Fruit fly (Drosophila melanogaster): ENCODE data around the gene Ziz.

Gene Ziz

DNA sequence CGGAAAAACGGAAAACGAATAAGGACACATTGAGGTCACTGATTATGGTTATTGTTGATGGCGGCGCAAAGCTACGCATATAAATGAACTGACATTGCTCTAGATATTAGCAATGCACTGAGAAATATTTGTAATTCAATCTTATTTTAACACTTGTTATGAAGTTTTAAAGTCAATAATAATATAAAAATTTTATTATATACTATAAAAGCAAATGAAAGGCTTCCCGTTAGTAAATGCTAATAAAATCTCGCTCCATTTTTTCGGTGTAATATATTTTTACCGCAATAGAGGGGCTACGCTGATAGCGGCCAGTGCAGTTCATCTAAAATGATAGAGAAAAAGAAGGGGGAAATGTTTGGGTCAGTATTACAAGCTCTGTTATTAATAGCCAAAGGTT is 4.2 kb downstream of the Ziz start (continued):
- peak; percentile 38 for TF ChIP-seq Nf-YC (tag; optimal IDR thresholded peaks at IDR 0.05)
- peak; percentile 68 for TF ChIP-seq seq (GFP tag; IDR thresholded peaks at IDR 0.05)
- TF ChIP-seq CG10431 (GFP tag; optimal IDR thresholded peaks at IDR 0.05), result no peak
- TF ChIP-seq CG18011 (GFP tag; optimal IDR thresholded peaks at IDR 0.05), result no peak
- peak; percentile 40 for TF ChIP-seq tio (GFP tag; optimal IDR thresholded peaks at IDR 0.05)
- no peak for TF ChIP-seq disco-r (GFP tag; optimal IDR thresholded peaks at IDR 0.05)
- TF ChIP-seq Hr51 (GFP tag; optimal IDR thresholded peaks at IDR 0.05), result peak in 1 of 2 experiments; percentile 73
- TF ChIP-seq E2f1 (GFP tag; IDR thresholded peaks at IDR 0.05), result peak; percentile 72
- no peak for TF ChIP-seq slp2 (GFP tag; optimal IDR thresholded peaks at IDR 0.05)
- no peak for TF ChIP-seq rib (GFP tag; IDR thresholded peaks at IDR 0.05)
- peak; percentile 10 for TF ChIP-seq kah (GFP tag; optimal IDR thresholded peaks at IDR 0.05)
- no peak for TF ChIP-seq tna (GFP tag; IDR thresholded peaks at IDR 0.05; ENCODE audit: partially characterized antibody)
- peak; percentile 37 for TF ChIP-seq Hr3 (GFP tag; optimal IDR thresholded peaks at IDR 0.05)
- TF ChIP-seq pb (GFP tag; optimal IDR thresholded peaks at IDR 0.05), result no peak
- TF ChIP-seq Six4 (GFP tag; optimal IDR thresholded peaks at IDR 0.05), result peak; percentile 42
- TF ChIP-seq phol (tag; optimal IDR thresholded peaks at IDR 0.05), result peak; percentile 71
- peak; percentile 49 for TF ChIP-seq CoRest (tag; optimal IDR thresholded peaks at IDR 0.05)
- peak; percentile 57; the same call in 2 of the 3 replicates for TF ChIP-seq tgo (GFP tag; IDR thresholded peaks at IDR 0.05)
- peak; percentile 71 for TF ChIP-seq Atf6 (GFP tag; IDR thresholded peaks at IDR 0.05)
- TF ChIP-seq CG11247 (GFP tag; IDR thresholded peaks at IDR 0.05), result peak; percentile 37; the same call in 1 of the 2 replicates
- TF ChIP-seq CG32767 (GFP tag; IDR thresholded peaks at IDR 0.05), result peak; percentile 51; the same call in 1 of the 2 replicates
- TF ChIP-seq ttk (GFP tag; IDR thresholded peaks at IDR 0.05), result no peak
- TF ChIP-seq CG4282 (GFP tag; optimal IDR thresholded peaks at IDR 0.05), result no peak
- TF ChIP-seq CG6765 (GFP tag; optimal IDR thresholded peaks at IDR 0.05), result peak; percentile 18
- no peak for TF ChIP-seq CG13894 (tag; optimal IDR thresholded peaks at IDR 0.05)
- TF ChIP-seq CG10543 (GFP tag; optimal IDR thresholded peaks at IDR 0.05), result no peak
- peak; percentile 41 for TF ChIP-seq Sox100B (GFP tag; optimal IDR thresholded peaks at IDR 0.05)
- TF ChIP-seq Oaz (GFP tag; IDR thresholded peaks at IDR 0.05), result peak; percentile 35; the same call in 1 of the 2 replicates
- no peak for TF ChIP-seq bbx (GFP tag; IDR thresholded peaks at IDR 0.05; ENCODE audit: partially characterized antibody)
- TF ChIP-seq ken (GFP tag; IDR thresholded peaks at IDR 0.05), result no peak
- peak; percentile 81 for TF ChIP-seq gem (tag; optimal IDR thresholded peaks at IDR 0.05)
- no peak for TF ChIP-seq CG11093 (GFP tag; IDR thresholded peaks at IDR 0.05)
- TF ChIP-seq Opbp (GFP tag; IDR thresholded peaks at IDR 0.05; ENCODE audit: partially characterized antibody), result no peak
- TF ChIP-seq zfh1 (GFP tag; IDR thresholded peaks at IDR 0.05), result peak; percentile 36; the same call in 1 of the 3 replicates
- peak; percentile 17 for TF ChIP-seq Max (GFP tag; optimal IDR thresholded peaks at IDR 0.05)
- TF ChIP-seq CG2889 (GFP tag; IDR thresholded peaks at IDR 0.05), result no peak
- peak; percentile 33 for TF ChIP-seq Asciz (GFP tag; optimal IDR thresholded peaks at IDR 0.05)
- TF ChIP-seq CG11696 (GFP tag; IDR thresholded peaks at IDR 0.05), result no peak
- TF ChIP-seq prd (optimal IDR thresholded peaks at IDR 0.05), result no peak
- TF ChIP-seq prd (GFP tag; IDR thresholded peaks at IDR 0.05), result peak; percentile 64; the same call in 2 of the 3 replicates
- no peak for TF ChIP-seq Antp (GFP tag; optimal IDR thresholded peaks at IDR 0.05)
- no peak for TF ChIP-seq ab (GFP tag; optimal IDR thresholded peaks at IDR 0.05)
- no peak for TF ChIP-seq Hand (GFP tag; optimal IDR thresholded peaks at IDR 0.05)
- TF ChIP-seq h (optimal IDR thresholded peaks at IDR 0.05), result no peak
- TF ChIP-seq CG30020 (tag; optimal IDR thresholded peaks at IDR 0.05), result no peak
- no peak for TF ChIP-seq Dll (GFP tag; IDR thresholded peaks at IDR 0.05; ENCODE audit: partially characterized antibody)
- TF ChIP-seq E2f2 (GFP tag; IDR thresholded peaks at IDR 0.05), result peak; percentile 47; the same call in 1 of the 2 replicates
- no peak for TF ChIP-seq dimm (GFP tag; IDR thresholded peaks at IDR 0.05)
- peak; percentile 81 for TF ChIP-seq dmrt99B (tag; optimal IDR thresholded peaks at IDR 0.05)
- peak; percentile 15 for TF ChIP-seq sqz (GFP tag; optimal IDR thresholded peaks at IDR 0.05)
- TF ChIP-seq trh (GFP tag; optimal IDR thresholded peaks at IDR 0.05), result no peak
- TF ChIP-seq dpn (GFP tag; optimal IDR thresholded peaks at IDR 0.05), result peak in 1 of 2 experiments; percentile 6

Data from whole organism, embryonic.